Worm (Caenorhabditis elegans) whole organism, L1 larva: ENCODE results near the gene aqp-2.

ENCODE experiments used
- C04F5.9 ChIP-seq: sonication (generic microtip); optimal IDR thresholded peaks from 2 replicates; lab custom pipeline; 2016; ENCODE audit warnings: missing genetic modification characterization, missing compliant biosample characterization
- C16A3.4 ChIP-seq: fragments of 150-350 bp; optimal IDR thresholded peaks from 2 replicates; lab custom pipeline; 2014; ENCODE audit warnings: missing biosample characterization, missing genetic modification characterization
- C34B4.2 ChIP-seq: sonication (generic microtip); optimal IDR thresholded peaks from 2 replicates; lab custom pipeline; 2017; ENCODE audit warnings: mild to moderate bottlenecking, missing genetic modification characterization, missing compliant biosample characterization
- Y116A8C.19 ChIP-seq: sonication (generic microtip); optimal IDR thresholded peaks from 2 replicates; lab custom pipeline; 2016; ENCODE audit warnings: missing compliant biosample characterization, missing genetic modification characterization, borderline replicate concordance
- alr-1 ChIP-seq: fragments of 200-800 bp; sonication (Bioruptor generic); optimal IDR thresholded peaks from 2 replicates; lab custom pipeline; 2018; ENCODE audit warnings: borderline replicate concordance, mild to moderate bottlenecking, missing genetic modification characterization, missing compliant biosample characterization
- aly-2 ChIP-seq: fragments of 150-350 bp; optimal IDR thresholded peaks from 2 replicates; lab custom pipeline; 2014; ENCODE audit warnings: missing biosample characterization, missing genetic modification characterization
- ama-1 ChIP-seq: fragments of 150-350 bp; optimal IDR thresholded peaks from 2 replicates; lab custom pipeline; 2014
- ceh-63 ChIP-seq: fragments of 200-800 bp; sonication (Bioruptor generic); optimal IDR thresholded peaks from 2 replicates; lab custom pipeline; 2018; ENCODE audit warnings: mild to moderate bottlenecking, missing genetic modification characterization, missing compliant biosample characterization
- ceh-8 ChIP-seq: fragments of 200-800 bp; sonication (Bioruptor generic); optimal IDR thresholded peaks from 2 replicates; lab custom pipeline; 2018; ENCODE audit warnings: mild to moderate bottlenecking, missing genetic modification characterization, moderate library complexity, missing compliant biosample characterization
- ceh-82 ChIP-seq, 3 experiments: fragments of 150-350 bp in 1 of 3; sonication (generic microtip) in 2 of 3; optimal IDR thresholded peaks; 2 replicates each; lab custom pipeline; 2014 to 2017; ENCODE audit warnings: missing biosample characterization in 3 of 3, missing genetic modification characterization in 3 of 3
- ceh-88 ChIP-seq: fragments of 200-800 bp; sonication (Bioruptor generic); IDR thresholded peaks from 2 replicates; pipeline ENCODE4 v1.3.6; 2022; ENCODE audit warnings: missing genetic modification characterization, missing compliant biosample characterization
- ceh-90 ChIP-seq: sonication (generic microtip); optimal IDR thresholded peaks from 2 replicates; lab custom pipeline; 2016; ENCODE audit warnings: missing genetic modification characterization, missing compliant biosample characterization
- efl-1 ChIP-seq, 4 experiments: fragments of 150-350 bp; optimal IDR thresholded peaks in 3 of 4; peaks in 1 of 4; 1 replicate in 1 of 4; 2 replicates in 3 of 4; lab custom pipeline; 2014; ENCODE audit warnings: missing biosample characterization in 2 of 4, missing genetic modification characterization in 2 of 4, missing genetic modification reagents in 2 of 4
- efl-3 ChIP-seq: fragments of 200-800 bp; sonication (Bioruptor generic); optimal IDR thresholded peaks from 2 replicates; lab custom pipeline; 2018; ENCODE audit warnings: mild to moderate bottlenecking, missing genetic modification characterization, missing compliant biosample characterization
- egl-13 ChIP-seq: sonication (generic microtip); optimal IDR thresholded peaks from 2 replicates; lab custom pipeline; 2016; ENCODE audit warnings: missing genotype, missing genetic modification reagents, missing genetic modification characterization, missing compliant biosample characterization
- egl-27 ChIP-seq, 2 experiments: fragments of 150-350 bp in 1 of 2; sonication (generic microtip); optimal IDR thresholded peaks; 3 replicates each; lab custom pipeline; 2017 to 2018; ENCODE audit warnings: missing biosample characterization in 2 of 2, missing genetic modification characterization in 2 of 2, missing genetic modification reagents in 2 of 2
- elt-2 ChIP-seq: sonication (generic microtip); optimal IDR thresholded peaks from 2 replicates; lab custom pipeline; 2016; ENCODE audit warnings: missing genetic modification characterization, mild to moderate bottlenecking, inconsistent platforms, missing compliant biosample characterization, missing genetic modification reagents
- elt-3 ChIP-seq, 6 experiments: fragments of 150-350 bp in 1 of 6; sonication (generic microtip); optimal IDR thresholded peaks; 2 replicates each; lab custom pipeline; 2017 to 2018; ENCODE audit warnings: missing biosample characterization in 6 of 6, missing genetic modification characterization in 6 of 6, inconsistent platforms in 1 of 6
- fkh-8 ChIP-seq: sonication (generic microtip); optimal IDR thresholded peaks from 2 replicates; lab custom pipeline; 2016; ENCODE audit warnings: mild to moderate bottlenecking, missing genetic modification characterization, missing compliant biosample characterization
- fos-1 ChIP-seq: fragments of 150-350 bp; optimal IDR thresholded peaks from 2 replicates; lab custom pipeline; 2014; ENCODE audit warnings: missing biosample characterization, missing genetic modification characterization
- hlh-4 ChIP-seq: sonication (generic microtip); optimal IDR thresholded peaks from 2 replicates; lab custom pipeline; 2016; ENCODE audit warnings: mild to moderate bottlenecking, missing genetic modification characterization, missing compliant biosample characterization
- irx-1 ChIP-seq: sonication (generic microtip); optimal IDR thresholded peaks from 2 replicates; lab custom pipeline; 2016; ENCODE audit warnings: missing genetic modification characterization, missing compliant biosample characterization
- lin-13 ChIP-seq: fragments of 150-350 bp; optimal IDR thresholded peaks from 2 replicates; lab custom pipeline; 2014; ENCODE audit warnings: missing biosample characterization, missing genetic modification reagents, missing genetic modification characterization
- lin-14 ChIP-seq: fragments of 200-800 bp; sonication (Bioruptor generic); optimal IDR thresholded peaks from 2 replicates; lab custom pipeline; 2018; ENCODE audit warnings: mild to moderate bottlenecking, missing genetic modification characterization, moderate library complexity, missing compliant biosample characterization
- lin-35 ChIP-seq, 2 experiments: fragments of 150-350 bp; optimal IDR thresholded peaks; 2 replicates each; lab custom pipeline; 2014; ENCODE audit warnings: missing biosample characterization in 2 of 2, missing genetic modification characterization in 2 of 2, missing genetic modification reagents in 2 of 2
- mab-9 ChIP-seq: fragments of 200-800 bp; sonication (Bioruptor generic); IDR thresholded peaks from 2 replicates; pipeline ENCODE4 v1.3.6; 2022; ENCODE audit warnings: missing genetic modification reagents, missing genetic modification characterization, missing compliant biosample characterization
- mdl-1 ChIP-seq, 2 experiments: fragments of 150-350 bp; optimal IDR thresholded peaks; 2 replicates each; lab custom pipeline; 2014 to 2017; ENCODE audit warnings: missing biosample characterization in 2 of 2, missing genetic modification characterization in 2 of 2, inconsistent platforms in 1 of 2
- mep-1 ChIP-seq: fragments of 150-350 bp; optimal IDR thresholded peaks from 2 replicates; lab custom pipeline; 2014; ENCODE audit warnings: missing biosample characterization, missing genetic modification characterization
- nhr-11 ChIP-seq: fragments of 150-350 bp; optimal IDR thresholded peaks from 2 replicates; lab custom pipeline; 2014; ENCODE audit warnings: missing biosample characterization, missing genetic modification characterization
- nhr-19 ChIP-seq: fragments of 200-800 bp; sonication (Bioruptor generic); conservative IDR thresholded peaks from 2 replicates; pipeline ENCODE4 v1.3.6; 2022; ENCODE audit warnings: missing genetic modification characterization, missing compliant biosample characterization
- nhr-85 ChIP-seq: sonication (generic microtip); peaks from one replicate; lab custom pipeline; 2016; ENCODE audit warnings: missing genetic modification characterization, inconsistent platforms, missing compliant biosample characterization
- nhr-90 ChIP-seq: sonication (generic microtip); optimal IDR thresholded peaks from 2 replicates; lab custom pipeline; 2016; ENCODE audit warnings: mild to moderate bottlenecking, missing genetic modification characterization, missing compliant biosample characterization; ENCODE audit not compliant: poor library complexity
- pax-3 ChIP-seq: fragments of 200-800 bp; sonication (Bioruptor generic); optimal IDR thresholded peaks from 2 replicates; lab custom pipeline; 2018; ENCODE audit warnings: mild to moderate bottlenecking, missing genetic modification characterization, moderate library complexity, missing compliant biosample characterization
- skn-1 ChIP-seq: fragments of 150-350 bp; optimal IDR thresholded peaks from 2 replicates; lab custom pipeline; 2014; ENCODE audit warnings: missing biosample characterization, missing genetic modification characterization
- sox-4 ChIP-seq: sonication (generic microtip); optimal IDR thresholded peaks from 2 replicates; lab custom pipeline; 2016; ENCODE audit warnings: missing genetic modification characterization, missing compliant biosample characterization
- unc-30 ChIP-seq: sonication (generic microtip); optimal IDR thresholded peaks from 2 replicates; lab custom pipeline; 2017; ENCODE audit warnings: missing biosample characterization, missing genetic modification characterization
- unc-62 ChIP-seq: fragments of 150-350 bp; optimal IDR thresholded peaks from 2 replicates; lab custom pipeline; 2014; ENCODE audit warnings: missing biosample characterization, missing genetic modification reagents, missing genetic modification characterization
- unc-98 ChIP-seq: fragments of 200-800 bp; sonication (Bioruptor generic); IDR thresholded peaks from 2 replicates; pipeline ENCODE4 v1.3.6; 2022; ENCODE audit warnings: missing genetic modification characterization, missing compliant biosample characterization
- vab-15 ChIP-seq: sonication (generic microtip); optimal IDR thresholded peaks from 2 replicates; lab custom pipeline; 2017; ENCODE audit warnings: missing genotype, mild to moderate bottlenecking, missing genetic modification characterization, missing compliant biosample characterization
- zag-1 ChIP-seq: fragments of 150-350 bp; optimal IDR thresholded peaks from 2 replicates; lab custom pipeline; 2014; ENCODE audit warnings: missing biosample characterization, missing genetic modification characterization
- zip-4 ChIP-seq: fragments of 200-800 bp; sonication (Bioruptor generic); optimal IDR thresholded peaks from 2 replicates; lab custom pipeline; 2018; ENCODE audit warnings: mild to moderate bottlenecking, missing genetic modification characterization, moderate library complexity, missing compliant biosample characterization
- ztf-4 ChIP-seq: fragments of 150-350 bp; optimal IDR thresholded peaks from 2 replicates; lab custom pipeline; 2014; ENCODE audit warnings: missing biosample characterization, missing genetic modification characterization

aqp-2 gene

DNA sequence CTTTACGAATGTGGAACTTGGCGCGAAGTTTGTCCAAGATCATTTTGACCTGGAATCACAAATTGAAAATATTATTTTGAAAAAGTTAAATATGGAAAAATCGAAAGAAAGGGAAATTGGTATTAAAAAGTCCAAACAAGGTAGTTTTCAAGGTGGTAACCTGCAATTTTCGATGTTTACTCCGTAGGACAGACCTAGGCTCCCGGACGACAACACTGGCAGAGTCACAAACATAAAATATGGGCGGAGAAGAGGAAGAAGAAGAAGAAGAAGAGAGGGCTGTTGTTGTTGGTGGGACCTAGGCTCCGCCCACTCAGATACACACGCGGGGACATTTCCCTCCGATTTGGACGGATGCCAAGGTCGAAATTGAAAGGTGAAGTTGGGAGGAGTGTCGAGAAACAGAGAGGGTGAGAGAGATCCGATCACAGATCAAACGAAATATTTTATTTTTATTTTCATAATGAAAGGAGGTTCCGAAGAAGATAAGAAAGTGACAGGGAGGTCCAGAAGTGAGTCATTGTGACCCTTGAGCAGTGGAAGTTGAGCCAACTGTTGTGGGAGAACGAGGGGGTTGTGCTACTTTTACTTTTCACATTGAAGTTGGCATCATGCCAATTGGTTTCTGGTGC, at the start of gene aqp-2 (continued):
- TF ChIP-seq unc-62 (GFP tag; lab: Kevin White, UChicago) = no peak
- peak; percentile 53 for TF ChIP-seq mep-1
- peak; percentile 88 for TF ChIP-seq nhr-85 (tag; lab: Kevin White, UChicago)
- TF ChIP-seq ceh-88 = no peak; the same call in 1 of the 2 replicates
- TF ChIP-seq lin-14 = peak; percentile 90
- no peak for TF ChIP-seq elt-2
- no peak for TF ChIP-seq ama-1 (lab: Kevin White, UChicago)
- no peak for TF ChIP-seq C34B4.2 (tag; lab: Kevin White, UChicago)
- no peak for TF ChIP-seq elt-3 (tag; optimal IDR thresholded peaks at IDR 0.05; lab: Kevin White, UChicago)
- TF ChIP-seq nhr-19 (GFP tag; lab: Robert Waterston, UW) = peak; percentile 67
- TF ChIP-seq sox-4 (tag; lab: Kevin White, UChicago) = no peak
- TF ChIP-seq mab-9 (GFP tag; lab: Robert Waterston, UW) = no peak
- TF ChIP-seq irx-1 (tag; lab: Kevin White, UChicago) = peak; percentile 40
- TF ChIP-seq hlh-4 = no peak
- TF ChIP-seq alr-1 = no peak
- TF ChIP-seq aly-2 = no peak
- TF ChIP-seq lin-35 (GFP tag; optimal IDR thresholded peaks at IDR 0.05; lab: Kevin White, UChicago) = no peak
- TF ChIP-seq pax-3 = no peak
- no peak for TF ChIP-seq egl-27 (tag; optimal IDR thresholded peaks at IDR 0.05; lab: Kevin White, UChicago)
- TF ChIP-seq C04F5.9 (tag; lab: Kevin White, UChicago) = peak; percentile 15
- no peak for TF ChIP-seq zag-1 (tag; lab: Kevin White, UChicago)
- no peak for TF ChIP-seq vab-15
- no peak for TF ChIP-seq Y116A8C.19 (tag; lab: Kevin White, UChicago)
- no peak for TF ChIP-seq ceh-90 (tag; lab: Kevin White, UChicago)
- no peak for TF ChIP-seq C16A3.4 (tag; lab: Kevin White, UChicago)
- no peak for TF ChIP-seq ceh-82 (tag; optimal IDR thresholded peaks at IDR 0.05; lab: Kevin White, UChicago)
- peak in 1 of 2 experiments; percentile 26 for TF ChIP-seq efl-1 (optimal IDR thresholded peaks at IDR 0.05; lab: Kevin White, UChicago)
- no peak for TF ChIP-seq efl-1 (GFP tag; optimal IDR thresholded peaks at IDR 0.05 in 1 of 2; lab: Kevin White, UChicago)
- no peak for TF ChIP-seq efl-3 (GFP tag; lab: Kevin White, UChicago)
- TF ChIP-seq unc-30 = no peak
- no peak for TF ChIP-seq nhr-90 (tag; lab: Kevin White, UChicago)
- no peak for TF ChIP-seq lin-13 (GFP tag; lab: Kevin White, UChicago)

DNA sequence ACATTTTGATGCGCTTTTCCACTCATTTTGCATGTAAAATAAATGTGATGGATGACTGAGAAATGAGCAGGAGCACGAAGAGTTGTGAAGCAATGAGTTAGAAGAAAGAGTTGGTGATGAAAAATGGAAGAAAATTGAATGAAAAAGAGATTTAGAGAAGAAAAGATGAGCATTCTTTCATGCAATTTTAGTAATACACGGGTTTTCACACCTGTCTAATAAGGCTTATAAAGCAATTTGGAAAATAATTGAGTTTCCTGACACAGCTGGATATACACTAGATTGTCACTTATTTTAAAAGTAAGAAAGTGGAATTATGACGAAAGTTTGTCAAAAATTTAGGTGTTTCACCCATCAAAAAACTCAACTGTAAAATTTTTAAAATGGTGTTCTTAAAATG, 49.0 kb upstream of the aqp-2 start:
- TF ChIP-seq lin-14 = peak; percentile 26
- TF ChIP-seq egl-13 = no peak
- TF ChIP-seq ceh-8 (GFP tag; lab: Kevin White, UChicago) = peak; percentile 43
- TF ChIP-seq fkh-8 (tag; lab: Kevin White, UChicago) = peak; percentile 27
- TF ChIP-seq, all 84 proteins: peak for 3

DNA sequence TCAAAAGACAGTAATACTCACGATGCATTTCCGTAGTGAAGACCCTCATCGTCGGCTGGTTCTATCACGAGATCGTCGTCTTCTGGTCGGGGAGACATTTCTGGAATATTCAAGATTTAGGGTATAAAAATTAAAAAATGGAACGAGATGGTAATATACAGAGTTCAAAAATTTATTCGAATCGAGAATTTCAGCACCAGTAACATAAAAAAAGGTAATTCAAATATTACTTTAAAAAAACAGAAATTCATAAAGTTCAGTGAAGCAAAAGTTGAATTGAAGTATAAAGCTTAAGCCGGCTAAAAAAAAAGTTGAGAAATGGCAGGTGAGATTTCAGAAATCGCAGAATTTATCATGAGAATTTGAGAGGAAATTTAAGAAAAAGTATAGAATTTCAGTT, 48.4 kb upstream of the aqp-2 start, which contains the start of gene cam-1:
cam-1 (minus strand) TSS at position 101 of the 400 bp plus-strand sequence.
- TF ChIP-seq lin-13 (GFP tag; lab: Kevin White, UChicago) (no peak), skn-1 (tag; lab: Kevin White, UChicago) (no peak), ceh-8 (GFP tag; lab: Kevin White, UChicago) (no peak), zip-4 (no peak), vab-15 (no peak), Y116A8C.19 (tag; lab: Kevin White, UChicago) (no peak), nhr-11 (no peak), mdl-1 (tag; optimal IDR thresholded peaks at IDR 0.05; lab: Kevin White, UChicago) (no peak), unc-62 (GFP tag; lab: Kevin White, UChicago) (no peak), ceh-63 (GFP tag; lab: Kevin White, UChicago) (no peak), unc-98 (GFP tag; lab: Robert Waterston, UW) (no peak), fos-1 (tag; lab: Kevin White, UChicago) (no peak), ztf-4 (tag; lab: Kevin White, UChicago) (no peak)
